Worm (Caenorhabditis elegans) whole organism, midembryonic: ENCODE data around the gene srm-3.

ENCODE experiments used
- T22C8.4 ChIP-seq: fragments of 200-800 bp; sonication (Bioruptor generic); IDR thresholded peaks from 2 replicates; pipeline ENCODE4 v1.3.6; 2022; ENCODE audit warnings: missing genetic modification characterization, missing compliant biosample characterization
- cog-1 ChIP-seq: sonication (generic microtip); optimal IDR thresholded peaks from 2 replicates; lab custom pipeline; 2016; ENCODE audit warnings: missing genetic modification characterization, missing compliant biosample characterization
- klf-2 ChIP-seq: fragments of 200-800 bp; sonication (Bioruptor generic); conservative IDR thresholded peaks from 2 replicates; pipeline ENCODE4 v1.3.6; 2022; ENCODE audit warnings: missing genetic modification reagents, missing genetic modification characterization, missing compliant biosample characterization
- ref-1 ChIP-seq: fragments of 200-800 bp; sonication (Bioruptor generic); conservative IDR thresholded peaks from 2 replicates; pipeline ENCODE4 v1.3.6; 2022; ENCODE audit warnings: missing genetic modification reagents, missing genetic modification characterization, missing compliant biosample characterization
- tab-1 ChIP-seq: fragments of 200-800 bp; sonication (Bioruptor generic); IDR thresholded peaks from 2 replicates; pipeline ENCODE4 v1.3.6; 2022; ENCODE audit warnings: missing genetic modification characterization, missing compliant biosample characterization
- ztf-23 ChIP-seq: fragments of 200-800 bp; sonication (Bioruptor generic); IDR thresholded peaks from 2 replicates; pipeline ENCODE4 v1.3.6; 2022; ENCODE audit warnings: missing genetic modification reagents, missing genetic modification characterization, missing compliant biosample characterization
- ztf-29 ChIP-seq: fragments of 200-800 bp; sonication (Bioruptor generic); IDR thresholded peaks from 2 replicates; pipeline ENCODE4 v1.3.6; 2022; ENCODE audit warnings: missing genetic modification reagents, missing genetic modification characterization, missing compliant biosample characterization

DNA sequence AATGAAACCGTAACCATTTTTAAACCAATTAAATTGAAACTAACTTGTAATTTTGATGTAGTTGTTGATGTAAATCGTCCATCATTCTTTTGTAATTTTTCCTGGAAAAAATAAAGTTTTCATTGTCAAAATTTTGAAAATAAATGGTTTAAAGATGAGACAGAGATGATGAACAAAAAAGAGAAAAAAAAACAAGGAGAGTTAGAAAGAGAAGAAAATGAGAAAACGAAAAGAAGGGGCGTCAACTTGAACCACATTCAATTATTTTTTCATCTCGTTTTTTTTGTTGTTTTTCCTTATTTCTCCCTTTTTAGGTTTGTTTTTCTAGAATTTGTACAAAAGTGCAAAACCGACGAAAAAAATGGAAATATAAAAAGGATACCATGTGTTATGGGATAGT, 26.8 kb downstream of the srm-3 start, which contains the start of gene nhr-34:
- no peak for TF ChIP-seq cog-1 (tag; lab: Kevin White, UChicago)
- TF ChIP-seq tab-1: no peak
- no peak for TF ChIP-seq T22C8.4 (GFP tag; lab: Robert Waterston, UW)
- TF ChIP-seq ref-1 (GFP tag; lab: Robert Waterston, UW): no peak
- TF ChIP-seq klf-2 (GFP tag; lab: Robert Waterston, UW): no peak
- TF ChIP-seq ztf-29 (GFP tag; lab: Robert Waterston, UW): no peak
- no peak for TF ChIP-seq ztf-23 (GFP tag; lab: Robert Waterston, UW)
